Worm (Caenorhabditis elegans) whole organism, mixed stage, embryonic: ENCODE results near the gene gst-2.

ENCODE experiments used
- elt-1 ChIP-seq: sonication (generic microtip); optimal IDR thresholded peaks from 2 replicates; lab custom pipeline; 2017; ENCODE audit warnings: missing genetic modification characterization, mild to moderate bottlenecking, missing compliant biosample characterization, antibody characterized with exemption, moderate library complexity, borderline replicate concordance; ENCODE audit not compliant: insufficient read depth
- nhr-237 ChIP-seq: fragments of 150-350 bp; optimal IDR thresholded peaks from 2 replicates; lab custom pipeline; 2014; ENCODE audit warnings: missing biosample characterization, missing genetic modification characterization

DNA sequence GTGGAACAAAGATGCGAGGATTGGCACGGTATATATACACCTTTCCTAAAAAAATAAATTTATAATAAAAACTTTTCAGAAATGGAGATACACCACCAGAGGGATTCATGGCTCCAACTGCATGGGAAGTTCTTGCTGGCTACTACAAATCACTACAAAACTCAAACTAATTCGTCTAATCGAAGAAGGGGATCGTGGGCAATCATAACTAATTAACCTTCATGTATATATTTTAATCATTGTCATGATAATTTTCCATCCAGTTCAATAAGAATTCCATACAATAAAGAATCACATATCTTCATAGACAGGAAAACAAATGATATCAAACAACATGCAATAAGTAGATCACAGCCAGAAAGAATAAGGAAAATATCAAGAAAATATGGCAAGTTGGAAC is 22.2 kb upstream of the gst-2 start:
- TF ChIP-seq nhr-237 (tag; lab: Kevin White, UChicago) (no peak), elt-1 (tag; lab: Kevin White, UChicago) (no peak)
